Fruit fly (Drosophila melanogaster): ENCODE measurements around the gene Idgf1.

The Idgf1 gene

DNA sequence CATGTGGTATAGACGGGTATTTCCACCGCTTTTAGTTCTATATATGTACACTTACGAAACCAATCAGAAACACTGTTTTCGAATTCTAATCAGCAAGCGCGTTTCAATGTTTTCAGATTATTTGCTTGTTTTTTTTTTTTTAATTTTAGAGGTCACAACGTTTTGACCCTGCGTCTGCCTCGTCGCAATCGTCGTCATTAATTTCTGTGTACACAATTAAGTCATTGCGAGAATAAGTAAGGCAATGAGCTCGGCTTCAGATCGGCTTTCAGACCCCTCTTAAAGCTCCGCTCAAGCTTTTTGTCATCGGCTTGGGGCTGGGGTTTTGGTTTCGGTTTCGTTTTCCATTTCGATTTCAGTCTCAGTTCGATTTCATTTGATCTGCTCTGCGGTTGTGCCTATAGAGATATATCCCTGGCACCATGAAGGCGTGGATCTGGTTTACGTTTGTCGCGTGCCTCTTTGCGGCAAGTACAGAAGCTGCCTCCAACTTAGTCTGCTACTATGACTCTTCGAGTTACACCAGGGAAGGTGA, 2.0 kb downstream of the Idgf1 start, which contains the start of gene Idgf2 (continued):
- TF ChIP-seq CkIIα-i1 (GFP tag; IDR thresholded peaks at IDR 0.05) (no peak), CG16815 (GFP tag; optimal IDR thresholded peaks at IDR 0.05) (no peak), Sox100B (GFP tag; optimal IDR thresholded peaks at IDR 0.05) (no peak), CG34376 (GFP tag; optimal IDR thresholded peaks at IDR 0.05) (peak; percentile 61), Opbp (GFP tag; IDR thresholded peaks at IDR 0.05; ENCODE audit: partially characterized antibody) (no peak), Elba2 (GFP tag; optimal IDR thresholded peaks at IDR 0.05) (no peak), crp (GFP tag; optimal IDR thresholded peaks at IDR 0.05) (no peak), jing (GFP tag; optimal IDR thresholded peaks at IDR 0.05) (no peak), CG17359 (tag; optimal IDR thresholded peaks at IDR 0.05) (no peak), hbn (GFP tag; IDR thresholded peaks at IDR 0.05; ENCODE audit: partially characterized antibody) (no peak), Hr78 (GFP tag; optimal IDR thresholded peaks at IDR 0.05) (peak in 1 of 2 experiments; percentile 30), sug (tag; optimal IDR thresholded peaks at IDR 0.05) (peak; percentile 34), Med (GFP tag) (peak; percentile 30), ems (GFP tag; optimal IDR thresholded peaks at IDR 0.05) (no peak), tio (GFP tag; optimal IDR thresholded peaks at IDR 0.05) (no peak), Fer3 (tag; optimal IDR thresholded peaks at IDR 0.05) (no peak), Mes4 (GFP tag; optimal IDR thresholded peaks at IDR 0.05) (no peak)

DNA sequence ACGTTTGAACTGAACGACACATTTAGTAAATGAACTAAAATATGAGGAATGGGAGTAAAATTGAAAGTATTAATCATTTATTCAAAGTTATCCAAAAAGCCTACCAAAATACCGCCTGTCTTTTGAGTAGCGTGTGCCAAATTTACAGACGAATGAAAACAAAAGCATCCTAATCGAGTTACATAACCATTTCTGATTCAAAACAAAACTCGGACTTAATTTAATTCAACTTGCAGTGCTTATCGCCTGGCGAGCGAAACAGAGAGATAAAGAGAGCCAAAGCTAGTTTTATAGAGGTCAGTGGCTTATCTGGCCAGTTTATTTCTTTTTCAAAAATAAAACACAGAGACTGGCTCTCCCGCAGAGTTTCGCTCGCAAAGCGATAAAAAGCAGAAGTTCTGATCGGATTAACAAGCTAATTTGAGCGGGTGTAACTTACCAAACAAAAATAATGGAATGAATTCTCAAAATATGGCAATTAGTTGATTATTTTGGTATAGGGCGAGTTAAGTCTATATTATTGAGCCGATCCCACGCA, 2.9 kb downstream of the Idgf1 start:
- TF ChIP-seq CoRest (tag; optimal IDR thresholded peaks at IDR 0.05) (no peak), CG11247 (GFP tag; IDR thresholded peaks at IDR 0.05) (no peak), Pdp1 (GFP tag; optimal IDR thresholded peaks at IDR 0.05) (peak in 1 of 2 experiments; percentile 95), hth (optimal IDR thresholded peaks at IDR 0.05) (no peak), CG15601 (tag; optimal IDR thresholded peaks at IDR 0.05) (no peak), CG16815 (GFP tag; optimal IDR thresholded peaks at IDR 0.05) (no peak), org-1 (GFP tag; optimal IDR thresholded peaks at IDR 0.05) (no peak), Trl (optimal IDR thresholded peaks at IDR 0.05) (peak in 1 of 2 experiments; percentile 40), Trl (GFP tag; optimal IDR thresholded peaks at IDR 0.05) (no peak), Taf1 (GFP tag; IDR thresholded peaks at IDR 0.05) (no peak), Sox102F (GFP tag; optimal IDR thresholded peaks at IDR 0.05) (no peak), Spps (tag; optimal IDR thresholded peaks at IDR 0.05) (no peak), Fer2 (tag; optimal IDR thresholded peaks at IDR 0.05) (no peak), abd-A (tag; optimal IDR thresholded peaks at IDR 0.05) (peak; percentile 4), crol (GFP tag; IDR thresholded peaks at IDR 0.05) (no peak), gt (GFP tag; IDR thresholded peaks at IDR 0.05) (no peak), nom (GFP tag; optimal IDR thresholded peaks at IDR 0.05) (peak; percentile 65), Mad (GFP tag; optimal IDR thresholded peaks at IDR 0.05) (no peak), CrebB (tag; optimal IDR thresholded peaks at IDR 0.05) (no peak), yki (optimal IDR thresholded peaks at IDR 0.05) (no peak), eve (GFP tag; optimal IDR thresholded peaks at IDR 0.05) (peak in 1 of 2 experiments; percentile 22), grn (GFP tag; optimal IDR thresholded peaks at IDR 0.05) (peak; percentile 8), CG34376 (GFP tag; optimal IDR thresholded peaks at IDR 0.05) (peak; percentile 45), CG6272 (GFP tag; IDR thresholded peaks at IDR 0.05) (no peak), fd102C (GFP tag; optimal IDR thresholded peaks at IDR 0.05) (no peak), CG30020 (tag; optimal IDR thresholded peaks at IDR 0.05) (no peak), gsb (GFP tag; IDR thresholded peaks at IDR 0.05) (no peak), CG30431 (GFP tag; optimal IDR thresholded peaks at IDR 0.05) (no peak), psq (GFP tag; optimal IDR thresholded peaks at IDR 0.05) (no peak), gcm (GFP tag; optimal IDR thresholded peaks at IDR 0.05) (no peak), CG2116 (GFP tag; optimal IDR thresholded peaks at IDR 0.05) (no peak), sug (tag; optimal IDR thresholded peaks at IDR 0.05) (peak; percentile 92), CG31441 (GFP tag; IDR thresholded peaks at IDR 0.05) (no peak), chinmo (GFP tag; IDR thresholded peaks at IDR 0.05; ENCODE audit: partially characterized antibody) (peak; percentile 79; the same call in 1 of the 4 replicates), sens (GFP tag) (peak; percentile 28), CG31388 (GFP tag; optimal IDR thresholded peaks at IDR 0.05) (no peak)
